Worm (Caenorhabditis elegans): ENCODE data around the gene cnnm-2.

- TF ChIP-seq B0019.2 (GFP tag; conservative IDR thresholded peaks at IDR 0.05) (no peak), attf-5 (GFP tag; optimal IDR thresholded peaks at IDR 0.05) (no peak), nhr-27 (tag; optimal IDR thresholded peaks at IDR 0.05) (no peak), sdz-38 (tag; optimal IDR thresholded peaks at IDR 0.05) (no peak), xnd-1 (tag; optimal IDR thresholded peaks at IDR 0.05) (no peak)
Observed at ce11 chrX:8828365-8828764, 16.5 kb downstream of the cnnm-2 start, which contains the start of gene rcs-1.
